Worm (Caenorhabditis elegans) whole organism, L4 larva: Measurements from ENCODE around the gene tab-1.

Experiments used
- Y75B8A.6 ChIP-seq: fragments of 200-800 bp; sonication (Bioruptor generic); IDR thresholded peaks from 2 replicates; pipeline ENCODE4 v1.3.6; 2022; ENCODE audit warnings: missing genetic modification reagents, missing genetic modification characterization, missing compliant biosample characterization
- fkh-10 ChIP-seq: fragments of 150-350 bp; optimal IDR thresholded peaks from 2 replicates; lab custom pipeline; 2014; ENCODE audit warnings: missing biosample characterization, missing genetic modification reagents, missing genetic modification characterization

- TF ChIP-seq Y75B8A.6 (GFP tag; lab: Robert Waterston, UW) (no peak), fkh-10 (GFP tag; lab: Kevin White, UChicago) (no peak)
Observed at ce11 chrII:6781231-6781630, 21.9 kb upstream of the tab-1 start.
